Fruit fly (Drosophila melanogaster): Measurements from ENCODE around the gene amrt.

Gene amrt

DNA sequence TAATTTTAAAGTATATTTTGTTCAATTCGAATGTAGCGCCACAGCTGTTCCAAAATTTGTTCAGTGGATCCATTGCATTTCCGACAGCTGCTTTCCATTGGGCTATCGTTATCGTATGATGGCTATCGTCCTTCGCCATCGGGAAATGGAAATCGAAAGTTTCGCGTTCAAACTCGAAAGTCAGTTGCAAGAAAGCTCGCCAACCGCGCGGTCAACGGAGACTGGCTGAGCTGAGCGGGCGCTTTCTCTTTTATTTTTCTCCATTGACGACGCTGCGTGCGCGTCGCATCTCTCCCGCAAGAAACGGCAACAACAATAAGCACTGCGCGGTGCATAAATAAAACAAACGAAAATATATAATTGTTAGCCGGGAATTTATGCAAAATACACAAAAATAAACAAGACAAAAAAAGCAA lies 1.3 kb downstream of the amrt start, which contains the start of gene inaE:
Gene inaE, plus strand, starts transcription at position 181 of the 416 bp plus-strand sequence.
- TF ChIP-seq CG10669 (GFP tag; optimal IDR thresholded peaks at IDR 0.05) = no peak
- peak; percentile 17 for TF ChIP-seq CG3919 (GFP tag; optimal IDR thresholded peaks at IDR 0.05)
- peak; percentile 10 for TF ChIP-seq esn (GFP tag; optimal IDR thresholded peaks at IDR 0.05)
- TF ChIP-seq CG8632 (GFP tag; optimal IDR thresholded peaks at IDR 0.05) = no peak
- peak; percentile 1 for TF ChIP-seq Eip78C (GFP tag)
- peak; percentile 38 for TF ChIP-seq Sox14 (GFP tag; optimal IDR thresholded peaks at IDR 0.05)
- TF ChIP-seq Lpt (GFP tag; optimal IDR thresholded peaks at IDR 0.05) = no peak
- TF ChIP-seq CG6808 (GFP tag; optimal IDR thresholded peaks at IDR 0.05) = peak; percentile 18
- no peak for TF ChIP-seq CG10631 (GFP tag; optimal IDR thresholded peaks at IDR 0.05)
- TF ChIP-seq CG6792 (GFP tag; optimal IDR thresholded peaks at IDR 0.05) = no peak
- TF ChIP-seq achi (GFP tag; optimal IDR thresholded peaks at IDR 0.05) = no peak
- TF ChIP-seq dac (GFP tag; optimal IDR thresholded peaks at IDR 0.05) = peak; percentile 15
- peak; percentile 29 for TF ChIP-seq dsx (GFP tag; optimal IDR thresholded peaks at IDR 0.05; ENCODE audit: poor library complexity, severe bottlenecking)
- TF ChIP-seq CG6854 (GFP tag; optimal IDR thresholded peaks at IDR 0.05) = peak; percentile 10
- peak; percentile 91 for TF ChIP-seq Blimp-1 (GFP tag; optimal IDR thresholded peaks at IDR 0.05)
- peak; percentile 26 for TF ChIP-seq fkh (GFP tag; optimal IDR thresholded peaks at IDR 0.05)
- no peak for TF ChIP-seq CG6276 (GFP tag; optimal IDR thresholded peaks at IDR 0.05)
- no peak for TF ChIP-seq CG11902 (GFP tag; optimal IDR thresholded peaks at IDR 0.05)
- TF ChIP-seq Ets96B (tag; optimal IDR thresholded peaks at IDR 0.05) = no peak
- TF ChIP-seq net (GFP tag; optimal IDR thresholded peaks at IDR 0.05) = peak; percentile 9
- no peak for TF ChIP-seq CG31627 (GFP tag; optimal IDR thresholded peaks at IDR 0.05)
- no peak for TF ChIP-seq vri (GFP tag; optimal IDR thresholded peaks at IDR 0.05)
- no peak for TF ChIP-seq fd59A (GFP tag; optimal IDR thresholded peaks at IDR 0.05)
- peak; percentile 15 for TF ChIP-seq CG32006 (GFP tag; optimal IDR thresholded peaks at IDR 0.05)
- TF ChIP-seq Hr4 (GFP tag; optimal IDR thresholded peaks at IDR 0.05) = no peak
- no peak for TF ChIP-seq Hr38 (GFP tag; optimal IDR thresholded peaks at IDR 0.05)
- TF ChIP-seq Eip75B (GFP tag; optimal IDR thresholded peaks at IDR 0.05) = no peak
- TF ChIP-seq Hr39 (GFP tag; optimal IDR thresholded peaks at IDR 0.05) = no peak
- peak; percentile 2 for TF ChIP-seq CG3032 (tag; optimal IDR thresholded peaks at IDR 0.05)
- TF ChIP-seq CG15336 (GFP tag; IDR thresholded peaks at IDR 0.05) = no peak
- TF ChIP-seq ss (GFP tag; optimal IDR thresholded peaks at IDR 0.05) = peak in 1 of 2 experiments; percentile 23
- no peak for TF ChIP-seq CG11294 (GFP tag; IDR thresholded peaks at IDR 0.05)
- no peak for TF ChIP-seq pdm3 (GFP tag; optimal IDR thresholded peaks at IDR 0.05)
- no peak for TF ChIP-seq spab (GFP tag; optimal IDR thresholded peaks at IDR 0.05)
- 0 out of 3 replicates have a peak, but pooled peaks have one; percentile 12 for TF ChIP-seq CG8119 (GFP tag; IDR thresholded peaks at IDR 0.05)
- no peak for TF ChIP-seq Met (GFP tag; optimal IDR thresholded peaks at IDR 0.05)
- TF ChIP-seq topi (GFP tag; optimal IDR thresholded peaks at IDR 0.05) = no peak
- TF ChIP-seq svp (GFP tag) = peak; percentile 32
- 0 out of 3 replicates have a peak, but pooled peaks have one; percentile 45 for TF ChIP-seq CG6163 (GFP tag; IDR thresholded peaks at IDR 0.05)
- no peak for TF ChIP-seq cyc (GFP tag; optimal IDR thresholded peaks at IDR 0.05)
- TF ChIP-seq Gug (GFP tag; IDR thresholded peaks at IDR 0.05) = no peak
- TF ChIP-seq salr (GFP tag; optimal IDR thresholded peaks at IDR 0.05) = no peak
- TF ChIP-seq Ets21C (GFP tag; optimal IDR thresholded peaks at IDR 0.05) = no peak
- TF ChIP-seq Eip93F (GFP tag; optimal IDR thresholded peaks at IDR 0.05) = no peak
- TF ChIP-seq eg (GFP tag; IDR thresholded peaks at IDR 0.05) = peak; percentile 47; the same call in 2 of the 3 replicates
- TF ChIP-seq Smox (GFP tag; optimal IDR thresholded peaks at IDR 0.05) = no peak
- TF ChIP-seq Sox15 (GFP tag; optimal IDR thresholded peaks at IDR 0.05) = no peak
- no peak for TF ChIP-seq CG1621 (tag; optimal IDR thresholded peaks at IDR 0.05)
- TF ChIP-seq CG4318 (GFP tag; optimal IDR thresholded peaks at IDR 0.05) = no peak
- no peak for TF ChIP-seq CG16779 (tag; optimal IDR thresholded peaks at IDR 0.05)

Measured in whole organism, prepupa.